Worm (Caenorhabditis elegans): Measurements from ENCODE around the gene npl-4.1.

DNA sequence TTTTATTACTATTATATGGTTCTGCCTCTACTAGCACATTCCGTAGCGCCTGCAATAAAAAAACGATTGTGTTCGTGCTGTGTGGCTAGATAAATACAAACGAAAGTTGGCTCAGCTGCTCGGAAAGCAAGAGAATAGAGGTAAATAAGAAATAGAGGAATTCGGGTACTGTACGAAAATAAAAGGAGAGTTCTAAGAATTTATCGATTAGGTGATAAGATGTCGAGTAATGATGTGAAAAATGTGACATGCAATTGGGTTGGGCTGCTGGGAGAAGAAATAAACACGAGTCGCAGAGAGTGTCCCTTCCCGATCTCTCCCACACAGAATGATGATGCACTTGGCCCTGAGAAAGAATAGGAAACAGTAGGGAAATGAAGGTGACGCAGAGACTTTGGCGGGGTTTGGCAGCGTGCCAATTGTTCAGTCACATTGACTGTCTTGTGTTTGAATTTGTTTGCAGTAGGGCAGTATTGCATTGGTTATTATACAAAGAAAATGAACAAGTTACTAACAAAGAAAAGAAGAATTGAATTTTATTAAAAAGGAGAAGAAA, 37.7 kb upstream of the npl-4.1 start, which contains the start of gene cdc-14:
- no peak for TF ChIP-seq lin-32 (GFP tag; optimal IDR thresholded peaks at IDR 0.05)
- no peak for TF ChIP-seq mab-5 (tag; optimal IDR thresholded peaks at IDR 0.05)
- TF ChIP-seq nhr-28 (tag; optimal IDR thresholded peaks at IDR 0.05) = no peak
- TF ChIP-seq mls-2 (tag; optimal IDR thresholded peaks at IDR 0.05) = no peak
- TF ChIP-seq unc-39 (tag; optimal IDR thresholded peaks at IDR 0.05) = no peak
- TF ChIP-seq unc-62 (GFP tag; optimal IDR thresholded peaks at IDR 0.05) = peak; percentile 80
- no peak for TF ChIP-seq nhr-76 (tag; optimal IDR thresholded peaks at IDR 0.05)
- TF ChIP-seq pha-4 (tag; optimal IDR thresholded peaks at IDR 0.05) = no peak
- no peak for TF ChIP-seq snpc-4 (tag; optimal IDR thresholded peaks at IDR 0.05)
- TF ChIP-seq ceh-39 (tag; optimal IDR thresholded peaks at IDR 0.05) = peak; percentile 75
- peak; percentile 45 for TF ChIP-seq ces-1 (GFP tag; optimal IDR thresholded peaks at IDR 0.05)
- no peak for TF ChIP-seq ztf-11 (tag; optimal IDR thresholded peaks at IDR 0.05)
- TF ChIP-seq lsy-2 (tag; optimal IDR thresholded peaks at IDR 0.05) = peak; percentile 44
